Fruit fly (Drosophila melanogaster): ENCODE measurements around the gene CG32694.

The CG32694 gene

DNA sequence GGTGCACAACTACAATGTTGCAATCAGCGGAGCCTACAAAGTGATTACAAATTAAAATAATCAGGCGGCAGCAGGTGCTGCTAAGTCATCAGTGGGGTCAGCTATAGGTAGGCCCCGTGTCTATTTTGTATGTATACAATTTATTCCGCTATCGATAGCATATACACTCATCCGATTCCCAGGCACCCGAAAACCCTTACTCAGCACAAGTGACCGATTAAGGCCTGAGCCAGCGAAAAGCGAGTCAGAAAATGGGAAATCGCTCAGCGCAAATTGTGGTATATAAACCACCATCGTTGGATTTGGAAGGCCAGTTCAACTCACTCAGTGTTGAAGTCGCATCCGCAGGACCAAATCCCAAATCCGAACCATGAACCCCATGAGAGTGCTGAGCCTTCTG is 64.1 kb downstream of the CG32694 start, which contains the start of gene Yp1:
Yp1 (plus strand) TSS at position 265 of the 400 bp plus-strand sequence.
- TF ChIP-seq ttk (optimal IDR thresholded peaks at IDR 0.05), result no peak
- TF ChIP-seq insv (optimal IDR thresholded peaks at IDR 0.05), result no peak
- TF ChIP-seq psq (optimal IDR thresholded peaks at IDR 0.05), result no peak
- TF ChIP-seq h (optimal IDR thresholded peaks at IDR 0.05), result no peak
- TF ChIP-seq Myc (optimal IDR thresholded peaks at IDR 0.05), result no peak
- TF ChIP-seq Sin3A (optimal IDR thresholded peaks at IDR 0.05), result no peak
